Worm (Caenorhabditis elegans) whole organism, mixed stage, embryonic: ENCODE measurements around the gene K06H7.2.

Source experiments
- M03D4.4 ChIP-seq: sonication (generic microtip); optimal IDR thresholded peaks from 2 replicates; lab custom pipeline; 2017; ENCODE audit warnings: mild to moderate bottlenecking, missing genetic modification characterization, missing compliant biosample characterization
- bed-3 ChIP-seq: fragments of 200-800 bp; sonication (Bioruptor generic); optimal IDR thresholded peaks from 3 replicates; lab custom pipeline; 2018; ENCODE audit warnings: mild to moderate bottlenecking, missing genetic modification characterization, moderate library complexity, missing compliant biosample characterization
- blmp-1 ChIP-seq: fragments of 150-350 bp; optimal IDR thresholded peaks from 2 replicates; lab custom pipeline; 2014; ENCODE audit warnings: missing biosample characterization, missing genetic modification characterization
- ceh-39 ChIP-seq: fragments of 150-350 bp; optimal IDR thresholded peaks from 2 replicates; lab custom pipeline; 2014; ENCODE audit warnings: missing biosample characterization, missing genetic modification characterization
- ceh-43 ChIP-seq: fragments of 200-800 bp; sonication (Bioruptor generic); optimal IDR thresholded peaks from 2 replicates; lab custom pipeline; 2018; ENCODE audit warnings: mild to moderate bottlenecking, missing genetic modification characterization, moderate library complexity, missing compliant biosample characterization
- ceh-83 ChIP-seq: fragments of 200-800 bp; sonication (Bioruptor generic); optimal IDR thresholded peaks from 2 replicates; lab custom pipeline; 2018; ENCODE audit warnings: mild to moderate bottlenecking, missing genetic modification characterization, missing compliant biosample characterization
- ces-1 ChIP-seq: fragments of 150-350 bp; optimal IDR thresholded peaks from 2 replicates; lab custom pipeline; 2014; ENCODE audit warnings: missing biosample characterization, missing genetic modification reagents, missing genetic modification characterization
- cnd-1 ChIP-seq: fragments of 200-800 bp; sonication (Bioruptor generic); optimal IDR thresholded peaks from 2 replicates; lab custom pipeline; 2018; ENCODE audit warnings: mild to moderate bottlenecking, missing genetic modification characterization, missing compliant biosample characterization
- drap-1 ChIP-seq: fragments of 200-800 bp; sonication (Bioruptor generic); optimal IDR thresholded peaks from 3 replicates; lab custom pipeline; 2018; ENCODE audit warnings: mild to moderate bottlenecking, missing genetic modification characterization, missing compliant biosample characterization
- elt-1 ChIP-seq: sonication (generic microtip); optimal IDR thresholded peaks from 2 replicates; lab custom pipeline; 2017; ENCODE audit warnings: missing genetic modification characterization, mild to moderate bottlenecking, missing compliant biosample characterization, antibody characterized with exemption, moderate library complexity, borderline replicate concordance; ENCODE audit not compliant: insufficient read depth
- elt-3 ChIP-seq: fragments of 150-350 bp; optimal IDR thresholded peaks from 2 replicates; lab custom pipeline; 2014; ENCODE audit warnings: missing biosample characterization, missing genetic modification characterization
- flh-1 ChIP-seq: fragments of 200-800 bp; sonication (Bioruptor generic); optimal IDR thresholded peaks from 2 replicates; lab custom pipeline; 2018; ENCODE audit warnings: mild to moderate bottlenecking, missing genetic modification characterization, moderate library complexity, missing compliant biosample characterization
- ham-2 ChIP-seq: fragments of 200-800 bp; sonication (Bioruptor generic); optimal IDR thresholded peaks from 2 replicates; lab custom pipeline; 2018; ENCODE audit warnings: mild to moderate bottlenecking, missing genetic modification characterization, missing compliant biosample characterization
- hlh-1 ChIP-seq: fragments of 150-350 bp; optimal IDR thresholded peaks from 2 replicates; lab custom pipeline; 2014; ENCODE audit warnings: missing biosample characterization, missing genetic modification reagents, missing genetic modification characterization
- lin-13 ChIP-seq: fragments of 150-350 bp; optimal IDR thresholded peaks from 2 replicates; lab custom pipeline; 2014; ENCODE audit warnings: missing biosample characterization, missing genetic modification characterization
- lin-32 ChIP-seq: fragments of 200-800 bp; sonication (Bioruptor generic); optimal IDR thresholded peaks from 2 replicates; lab custom pipeline; 2018; ENCODE audit warnings: mild to moderate bottlenecking, missing genetic modification characterization, missing compliant biosample characterization
- lsy-2 ChIP-seq: fragments of 150-350 bp; optimal IDR thresholded peaks from 2 replicates; lab custom pipeline; 2014; ENCODE audit warnings: missing biosample characterization, missing genetic modification characterization
- mab-5 ChIP-seq: fragments of 150-350 bp; optimal IDR thresholded peaks from 2 replicates; lab custom pipeline; 2014; ENCODE audit warnings: missing biosample characterization, missing genetic modification characterization
- mep-1 ChIP-seq: fragments of 150-350 bp; optimal IDR thresholded peaks from 2 replicates; lab custom pipeline; 2017; ENCODE audit warnings: missing biosample characterization, missing genetic modification reagents, missing genetic modification characterization, inconsistent platforms
- mls-2 ChIP-seq: sonication (generic microtip); optimal IDR thresholded peaks from 2 replicates; lab custom pipeline; 2016; ENCODE audit warnings: mild to moderate bottlenecking, missing genetic modification characterization, moderate library complexity, missing compliant biosample characterization
- nhr-12 ChIP-seq: fragments of 150-350 bp; optimal IDR thresholded peaks from 2 replicates; lab custom pipeline; 2014; ENCODE audit warnings: missing biosample characterization, missing genetic modification characterization
- nhr-2 ChIP-seq: fragments of 150-350 bp; optimal IDR thresholded peaks from 2 replicates; lab custom pipeline; 2014; ENCODE audit warnings: missing biosample characterization, missing genetic modification characterization
- nhr-237 ChIP-seq: fragments of 150-350 bp; optimal IDR thresholded peaks from 2 replicates; lab custom pipeline; 2014; ENCODE audit warnings: missing biosample characterization, missing genetic modification characterization
- nhr-28 ChIP-seq: fragments of 150-350 bp; optimal IDR thresholded peaks from 2 replicates; lab custom pipeline; 2014; ENCODE audit warnings: missing biosample characterization, missing genetic modification characterization
- nhr-76 ChIP-seq: sonication (generic microtip); optimal IDR thresholded peaks from 2 replicates; lab custom pipeline; 2017; ENCODE audit warnings: missing biosample characterization, missing genetic modification characterization
- pha-4 ChIP-seq: fragments of 150-350 bp; optimal IDR thresholded peaks from 2 replicates; lab custom pipeline; 2018; ENCODE audit warnings: missing biosample characterization, missing genetic modification reagents, missing genetic modification characterization
- sem-2 ChIP-seq: fragments of 200-800 bp; sonication (Bioruptor generic); optimal IDR thresholded peaks from 2 replicates; lab custom pipeline; 2018; ENCODE audit warnings: mild to moderate bottlenecking, missing genetic modification characterization, missing compliant biosample characterization
- snpc-4 ChIP-seq: fragments of 150-350 bp; optimal IDR thresholded peaks from 2 replicates; lab custom pipeline; 2014; ENCODE audit warnings: missing biosample characterization, missing genetic modification characterization
- sptf-1 ChIP-seq: sonication (generic microtip); optimal IDR thresholded peaks from 2 replicates; lab custom pipeline; 2017; ENCODE audit warnings: mild to moderate bottlenecking, missing genetic modification characterization, moderate library complexity, missing compliant biosample characterization
- tbx-8 ChIP-seq: fragments of 200-800 bp; sonication (Bioruptor generic); optimal IDR thresholded peaks from 2 replicates; lab custom pipeline; 2018; ENCODE audit warnings: mild to moderate bottlenecking, missing genetic modification characterization, moderate library complexity, missing compliant biosample characterization
- unc-120 ChIP-seq: sonication (generic microtip); optimal IDR thresholded peaks from 2 replicates; lab custom pipeline; 2017; ENCODE audit warnings: missing genetic modification characterization, missing compliant biosample characterization; ENCODE audit not compliant: poor library complexity, severe bottlenecking
- unc-39 ChIP-seq: fragments of 150-350 bp; optimal IDR thresholded peaks from 2 replicates; lab custom pipeline; 2014; ENCODE audit warnings: missing biosample characterization, missing genetic modification characterization
- unc-62 ChIP-seq: fragments of 150-350 bp; optimal IDR thresholded peaks from 2 replicates; lab custom pipeline; 2014; ENCODE audit warnings: missing biosample characterization, missing genetic modification reagents, missing genetic modification characterization
- zip-8 ChIP-seq: fragments of 150-350 bp; optimal IDR thresholded peaks from 2 replicates; lab custom pipeline; 2014; ENCODE audit warnings: missing biosample characterization, missing genetic modification characterization
- ztf-11 ChIP-seq: fragments of 150-350 bp; optimal IDR thresholded peaks from 2 replicates; lab custom pipeline; 2014; ENCODE audit warnings: missing biosample characterization, missing genetic modification characterization

Gene K06H7.2

ce11 chrIII:8093079-8093623, at the start of gene K06H7.2:
K06H7.2 (plus strand) TSS chrIII:8093573.
- TF ChIP-seq tbx-8 (GFP tag; lab: Kevin White, UChicago) (no peak), mls-2 (peak; percentile 19), unc-62 (GFP tag; lab: Kevin White, UChicago) (peak; percentile 74), lsy-2 (tag; lab: Kevin White, UChicago) (peak; percentile 77), nhr-237 (tag; lab: Kevin White, UChicago) (peak; percentile 53), bed-3 (GFP tag; lab: Kevin White, UChicago) (no peak), hlh-1 (tag; lab: Kevin White, UChicago) (peak; percentile 53), ces-1 (peak; percentile 91), mep-1 (tag; lab: Kevin White, UChicago) (peak; percentile 84), pha-4 (peak; percentile 74)

ce11 chrIII:8043784-8044183, 49.6 kb upstream of the K06H7.2 start:
- TF ChIP-seq ceh-43 (GFP tag; lab: Kevin White, UChicago), result peak; percentile 98
- TF ChIP-seq lin-13 (tag; lab: Kevin White, UChicago), result peak; percentile 99
- TF ChIP-seq mep-1 (tag; lab: Kevin White, UChicago), result peak; percentile 100
- peak; percentile 94 for TF ChIP-seq unc-62 (GFP tag; lab: Kevin White, UChicago)
- peak; percentile 56 for TF ChIP-seq elt-1 (tag; lab: Kevin White, UChicago)
- peak; percentile 97 for TF ChIP-seq sem-2 (GFP tag; lab: Kevin White, UChicago)
- TF ChIP-seq ceh-83 (GFP tag; lab: Kevin White, UChicago), result peak; percentile 99
- peak; percentile 100 for TF ChIP-seq mls-2
- peak; percentile 87 for TF ChIP-seq elt-3 (tag; lab: Kevin White, UChicago)
- peak; percentile 99 for TF ChIP-seq tbx-8 (GFP tag; lab: Kevin White, UChicago)
- TF ChIP-seq lin-32 (GFP tag; lab: Kevin White, UChicago), result peak; percentile 100
- peak; percentile 93 for TF ChIP-seq lsy-2 (tag; lab: Kevin White, UChicago)
- peak; percentile 90 for TF ChIP-seq ceh-39
- peak; percentile 99 for TF ChIP-seq cnd-1 (tag; lab: Kevin White, UChicago)
- peak; percentile 94 for TF ChIP-seq nhr-28 (tag; lab: Kevin White, UChicago)
- peak; percentile 68 for TF ChIP-seq mab-5 (tag; lab: Kevin White, UChicago)
- no peak for TF ChIP-seq nhr-76 (tag; lab: Kevin White, UChicago)
- TF ChIP-seq sptf-1 (tag; lab: Kevin White, UChicago), result peak; percentile 100
- no peak for TF ChIP-seq snpc-4 (tag; lab: Kevin White, UChicago)
- peak; percentile 99 for TF ChIP-seq nhr-237 (tag; lab: Kevin White, UChicago)
- TF ChIP-seq flh-1 (GFP tag; lab: Kevin White, UChicago), result peak; percentile 96
- peak; percentile 99 for TF ChIP-seq M03D4.4 (tag; lab: Kevin White, UChicago)
- TF ChIP-seq ztf-11 (tag; lab: Kevin White, UChicago), result peak; percentile 94
- TF ChIP-seq drap-1, result peak; percentile 100
- peak; percentile 88 for TF ChIP-seq hlh-1 (tag; lab: Kevin White, UChicago)
- peak; percentile 22 for TF ChIP-seq nhr-2 (tag; lab: Kevin White, UChicago)
- peak; percentile 98 for TF ChIP-seq bed-3 (GFP tag; lab: Kevin White, UChicago)
- peak; percentile 67 for TF ChIP-seq blmp-1
- TF ChIP-seq ces-1, result peak; percentile 90
- peak; percentile 55 for TF ChIP-seq nhr-12 (tag; lab: Kevin White, UChicago)
- peak; percentile 67 for TF ChIP-seq unc-39 (tag; lab: Kevin White, UChicago)
- peak; percentile 98 for TF ChIP-seq ham-2 (GFP tag; lab: Kevin White, UChicago)
- no peak for TF ChIP-seq zip-8 (tag; lab: Kevin White, UChicago)
- peak; percentile 98 for TF ChIP-seq pha-4
- TF ChIP-seq unc-120, result peak; percentile 99

- TF ChIP-seq blmp-1 (no peak), ces-1 (peak; percentile 17)
Observed at ce11 chrIII:8044187-8044586, 49.2 kb upstream of the K06H7.2 start, which contains the start of gene K12H4.5. K12H4.5 (plus strand) TSS chrIII:8044487.
